Worm (Caenorhabditis elegans) whole organism, young adult: ENCODE results near the gene srsx-27.

ENCODE experiments used
- C06A6.2 ChIP-seq: fragments of 200-800 bp; sonication (Bioruptor generic); conservative IDR thresholded peaks from 2 replicates; pipeline ENCODE4 v1.3.6; 2022; ENCODE audit warnings: missing genetic modification characterization, missing compliant biosample characterization
- F39B2.1 ChIP-seq: fragments of 200-800 bp; sonication (Bioruptor generic); IDR thresholded peaks from 2 replicates; pipeline ENCODE4 v1.3.6; 2022; ENCODE audit warnings: missing genetic modification reagents, missing genetic modification characterization, missing compliant biosample characterization
- F49E8.2 ChIP-seq: sonication (generic microtip); optimal IDR thresholded peaks from 3 replicates; lab custom pipeline; 2017; ENCODE audit warnings: missing genetic modification characterization, mild to moderate bottlenecking, missing compliant biosample characterization, antibody characterized with exemption, moderate library complexity; ENCODE audit not compliant: insufficient read depth
- F57C9.4 ChIP-seq: sonication (generic microtip); optimal IDR thresholded peaks from 2 replicates; lab custom pipeline; 2017; ENCODE audit warnings: mild to moderate bottlenecking, missing genetic modification characterization, missing compliant biosample characterization
- K12H6.12 ChIP-seq: fragments of 200-800 bp; sonication (Bioruptor generic); optimal IDR thresholded peaks from 2 replicates; lab custom pipeline; 2018; ENCODE audit warnings: mild to moderate bottlenecking, missing genetic modification characterization, missing compliant biosample characterization
- T07F8.4 ChIP-seq: sonication (generic microtip); optimal IDR thresholded peaks from 2 replicates; lab custom pipeline; 2016; ENCODE audit warnings: mild to moderate bottlenecking, missing genetic modification characterization, moderate library complexity, missing compliant biosample characterization
- Y95B8A.8 ChIP-seq: fragments of 200-800 bp; sonication (Bioruptor generic); IDR thresholded peaks from 2 replicates; pipeline ENCODE4 v1.3.6; 2022; ENCODE audit warnings: missing genetic modification reagents, missing genetic modification characterization, missing compliant biosample characterization
- ama-1 ChIP-seq, 3 experiments: fragments of 150-350 bp in 1 of 3; sonication (generic microtip) in 2 of 3; optimal IDR thresholded peaks; 2 replicates each; lab custom pipeline; 2014 to 2018; ENCODE audit warnings: missing biosample characterization in 2 of 3, missing genetic modification characterization in 2 of 3, missing genetic modification reagents in 2 of 3
- aptf-2 ChIP-seq: fragments of 200-800 bp; sonication (Bioruptor generic); conservative IDR thresholded peaks from 2 replicates; pipeline ENCODE4 v1.3.6; 2022; ENCODE audit warnings: missing genetic modification reagents, missing genetic modification characterization, missing compliant biosample characterization
- aptf-3 ChIP-seq: fragments of 200-800 bp; sonication (Bioruptor generic); IDR thresholded peaks from 2 replicates; pipeline ENCODE4 v1.3.6; 2022; ENCODE audit warnings: missing genetic modification characterization, missing compliant biosample characterization
- atf-7 ChIP-seq: sonication (generic microtip); optimal IDR thresholded peaks from 2 replicates; lab custom pipeline; 2017; ENCODE audit warnings: mild to moderate bottlenecking, missing genetic modification characterization, missing compliant biosample characterization
- athp-1 ChIP-seq: sonication (generic microtip); optimal IDR thresholded peaks from 2 replicates; lab custom pipeline; 2017; ENCODE audit warnings: mild to moderate bottlenecking, missing genetic modification characterization, missing compliant biosample characterization
- attf-6 ChIP-seq: fragments of 200-800 bp; sonication (Bioruptor generic); IDR thresholded peaks from 2 replicates; pipeline ENCODE4 v1.3.6; 2022; ENCODE audit warnings: missing genetic modification reagents, missing genetic modification characterization, missing compliant biosample characterization
- bed-1 ChIP-seq: fragments of 200-800 bp; sonication (Bioruptor generic); IDR thresholded peaks from 2 replicates; pipeline ENCODE4 v1.3.6; 2022; ENCODE audit warnings: missing genetic modification reagents, missing genetic modification characterization, missing compliant biosample characterization
- cebp-1 ChIP-seq, 2 experiments: fragments of 200-800 bp in 1 of 2; sonication (Bioruptor generic) in 1 of 2; sonication (generic microtip) in 1 of 2; IDR thresholded peaks in 1 of 2; optimal IDR thresholded peaks in 1 of 2; 2 replicates each; pipeline versions ENCODE4 v1.3.6 to Lab custom; 2017 to 2022; ENCODE audit warnings: missing compliant biosample characterization in 2 of 2, missing genetic modification characterization in 2 of 2, mild to moderate bottlenecking in 1 of 2, missing genetic modification reagents in 1 of 2, moderate library complexity in 1 of 2
- ceh-100 ChIP-seq: fragments of 200-800 bp; sonication (Bioruptor generic); IDR thresholded peaks from 2 replicates; pipeline ENCODE4 v1.3.6; 2022; ENCODE audit warnings: missing genetic modification reagents, missing genetic modification characterization, missing compliant biosample characterization
- ceh-79 ChIP-seq: sonication (generic microtip); optimal IDR thresholded peaks from 2 replicates; lab custom pipeline; 2017; ENCODE audit warnings: mild to moderate bottlenecking, missing genetic modification characterization, missing compliant biosample characterization
- egl-44 ChIP-seq: fragments of 200-800 bp; sonication (Bioruptor generic); IDR thresholded peaks from 2 replicates; pipeline ENCODE4 v1.3.6; 2022; ENCODE audit warnings: missing genetic modification reagents, missing genetic modification characterization, missing compliant biosample characterization
- egrh-3 ChIP-seq: fragments of 200-800 bp; sonication (Bioruptor generic); IDR thresholded peaks from 2 replicates; pipeline ENCODE4 v1.3.6; 2022; ENCODE audit warnings: missing genetic modification reagents, missing genetic modification characterization, missing compliant biosample characterization
- ekl-4 ChIP-seq: fragments of 200-800 bp; sonication (Bioruptor generic); IDR thresholded peaks from 2 replicates; pipeline ENCODE4 v1.3.6; 2022; ENCODE audit warnings: missing genetic modification reagents, missing genetic modification characterization, missing compliant biosample characterization
- ets-4 ChIP-seq: fragments of 200-800 bp; sonication (Bioruptor generic); optimal IDR thresholded peaks from 2 replicates; lab custom pipeline; 2018; ENCODE audit warnings: mild to moderate bottlenecking, missing genetic modification characterization, missing compliant biosample characterization
- fkh-3 ChIP-seq: sonication (generic microtip); optimal IDR thresholded peaks from 2 replicates; lab custom pipeline; 2016; ENCODE audit warnings: mild to moderate bottlenecking, missing genetic modification characterization, missing compliant biosample characterization
- lin-40 ChIP-seq: sonication (generic microtip); optimal IDR thresholded peaks from 2 replicates; lab custom pipeline; 2016; ENCODE audit warnings: missing genetic modification characterization, mild to moderate bottlenecking, missing compliant biosample characterization, missing genotype, missing genetic modification reagents
- lin-54 ChIP-seq: fragments of 200-800 bp; sonication (Bioruptor generic); optimal IDR thresholded peaks from 2 replicates; lab custom pipeline; 2018; ENCODE audit warnings: mild to moderate bottlenecking, missing genetic modification characterization, missing compliant biosample characterization
- lsy-27 ChIP-seq: sonication (generic microtip); optimal IDR thresholded peaks from 2 replicates; lab custom pipeline; 2017; ENCODE audit warnings: missing genetic modification characterization, mild to moderate bottlenecking, missing compliant biosample characterization, antibody characterized with exemption, missing genotype, borderline replicate concordance; ENCODE audit not compliant: insufficient read depth
- madf-3 ChIP-seq: fragments of 200-800 bp; sonication (Bioruptor generic); IDR thresholded peaks from 2 replicates; pipeline ENCODE4 v1.3.6; 2022; ENCODE audit warnings: missing genetic modification reagents, missing genetic modification characterization, missing compliant biosample characterization
- madf-8 ChIP-seq: fragments of 200-800 bp; sonication (Bioruptor generic); conservative IDR thresholded peaks from 2 replicates; pipeline ENCODE4 v1.3.6; 2022; ENCODE audit warnings: missing genetic modification reagents, missing genetic modification characterization, missing compliant biosample characterization
- mcd-1 ChIP-seq: fragments of 200-800 bp; sonication (Bioruptor generic); IDR thresholded peaks from 2 replicates; pipeline ENCODE4 v1.3.6; 2022; ENCODE audit warnings: missing genetic modification reagents, missing genetic modification characterization, missing compliant biosample characterization
- mes-4 ChIP-seq: sonication (generic microtip); optimal IDR thresholded peaks from 2 replicates; lab custom pipeline; 2016; ENCODE audit warnings: missing genotype, missing genetic modification characterization, missing compliant biosample characterization
- nfya-2 ChIP-seq: fragments of 200-800 bp; sonication (Bioruptor generic); IDR thresholded peaks from 2 replicates; pipeline ENCODE4 v1.3.6; 2022; ENCODE audit warnings: missing genetic modification reagents, missing genetic modification characterization, missing compliant biosample characterization
- nhr-27 ChIP-seq: fragments of 200-800 bp; sonication (Bioruptor generic); optimal IDR thresholded peaks from 2 replicates; lab custom pipeline; 2018; ENCODE audit warnings: mild to moderate bottlenecking, missing genetic modification characterization, moderate library complexity, missing compliant biosample characterization
- nhr-90 ChIP-seq: sonication (generic microtip); optimal IDR thresholded peaks from 2 replicates; lab custom pipeline; 2016; ENCODE audit warnings: missing genotype, mild to moderate bottlenecking, missing genetic modification characterization, missing compliant biosample characterization
- pbrm-1 ChIP-seq: fragments of 200-800 bp; sonication (Bioruptor generic); IDR thresholded peaks from 2 replicates; pipeline ENCODE4 v1.3.6; 2022; ENCODE audit warnings: missing genetic modification reagents, missing genetic modification characterization, missing compliant biosample characterization
- pha-4 ChIP-seq: fragments of 150-350 bp; sonication (generic microtip); optimal IDR thresholded peaks from 2 replicates; lab custom pipeline; 2014; ENCODE audit warnings: missing biosample characterization, missing genetic modification reagents, missing genetic modification characterization
- rec-8 ChIP-seq, 2 experiments: sonication (generic microtip); optimal IDR thresholded peaks; 2 replicates each; lab custom pipeline; 2016; ENCODE audit warnings: mild to moderate bottlenecking in 2 of 2, missing genetic modification characterization in 2 of 2, missing genetic modification reagents in 2 of 2, missing genotype in 2 of 2, missing biosample characterization in 1 of 2, missing compliant biosample characterization in 1 of 2, moderate library complexity in 1 of 2
- rpc-1 ChIP-seq, 2 experiments: fragments of 150-350 bp in 1 of 2; sonication (generic microtip) in 1 of 2; optimal IDR thresholded peaks; 2 replicates each; lab custom pipeline; 2014 to 2018; ENCODE audit warnings: missing biosample characterization in 1 of 2, missing genetic modification characterization in 1 of 2, missing genetic modification reagents in 1 of 2, missing genotype in 1 of 2
- sdz-38 ChIP-seq: sonication (generic microtip); optimal IDR thresholded peaks from 2 replicates; lab custom pipeline; 2016; ENCODE audit warnings: missing genotype, missing genetic modification characterization, missing compliant biosample characterization
- snpc-1.3 ChIP-seq: sonication (generic microtip); optimal IDR thresholded peaks from 2 replicates; lab custom pipeline; 2017; ENCODE audit warnings: missing genetic modification characterization, mild to moderate bottlenecking, missing compliant biosample characterization, antibody characterized with exemption, moderate library complexity, missing genotype, missing genetic modification reagents; ENCODE audit not compliant: insufficient read depth
- tbp1 ChIP-seq: fragments of 200-800 bp; sonication (Bioruptor generic); optimal IDR thresholded peaks from 2 replicates; lab custom pipeline; 2018; ENCODE audit warnings: mild to moderate bottlenecking, missing genetic modification characterization, missing compliant biosample characterization
- tbx-9 ChIP-seq: sonication (generic microtip); optimal IDR thresholded peaks from 2 replicates; lab custom pipeline; 2016; ENCODE audit warnings: borderline replicate concordance, missing genetic modification characterization, inconsistent platforms, missing compliant biosample characterization
- unc-130 ChIP-seq: sonication (generic microtip); optimal IDR thresholded peaks from 2 replicates; lab custom pipeline; 2016; ENCODE audit warnings: missing genetic modification reagents, missing genetic modification characterization, missing compliant biosample characterization
- xnd-1 ChIP-seq: sonication (generic microtip); optimal IDR thresholded peaks from 2 replicates; lab custom pipeline; 2016; ENCODE audit warnings: missing genotype, missing genetic modification reagents, missing genetic modification characterization, missing compliant biosample characterization
- zim-3 ChIP-seq: sonication (generic microtip); optimal IDR thresholded peaks from 2 replicates; lab custom pipeline; 2017; ENCODE audit warnings: mild to moderate bottlenecking, missing genetic modification characterization, moderate library complexity, missing compliant biosample characterization
- ztf-22 ChIP-seq: fragments of 200-800 bp; sonication (Bioruptor generic); optimal IDR thresholded peaks from 2 replicates; lab custom pipeline; 2018; ENCODE audit warnings: mild to moderate bottlenecking, missing genetic modification characterization, moderate library complexity, missing compliant biosample characterization

Gene srsx-27

DNA sequence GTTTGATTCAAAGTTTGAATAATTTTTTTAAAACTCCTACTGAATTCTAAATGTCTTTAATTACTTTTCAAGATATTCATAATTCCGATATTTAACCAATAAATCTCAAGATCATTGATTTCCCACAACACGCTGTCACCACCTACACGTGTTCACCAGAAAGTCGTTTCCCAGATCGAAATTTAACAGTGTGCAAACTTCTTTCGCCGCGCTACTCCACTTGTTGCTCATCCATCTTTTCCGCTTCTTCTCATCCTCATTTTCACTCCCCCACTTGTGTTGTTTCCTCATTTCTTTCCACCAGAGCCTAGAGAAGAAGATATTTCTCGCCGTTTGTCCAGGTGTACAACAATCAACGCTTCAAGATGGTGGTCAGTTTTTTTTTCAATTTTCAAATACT is 4.2 kb upstream of the srsx-27 start, which contains the start of gene C51E3.9:
Gene C51E3.9, plus strand, starts transcription at position 301 of the 400 bp plus-strand sequence.
- TF ChIP-seq pha-4 (tag; lab: Kevin White, UChicago) (no peak), K12H6.12 (no peak), aptf-2 (GFP tag; lab: Robert Waterston, UW) (no peak), ekl-4 (GFP tag; lab: Robert Waterston, UW) (no peak), lin-54 (GFP tag; lab: Kevin White, UChicago) (no peak), athp-1 (tag; lab: Kevin White, UChicago) (no peak)

DNA sequence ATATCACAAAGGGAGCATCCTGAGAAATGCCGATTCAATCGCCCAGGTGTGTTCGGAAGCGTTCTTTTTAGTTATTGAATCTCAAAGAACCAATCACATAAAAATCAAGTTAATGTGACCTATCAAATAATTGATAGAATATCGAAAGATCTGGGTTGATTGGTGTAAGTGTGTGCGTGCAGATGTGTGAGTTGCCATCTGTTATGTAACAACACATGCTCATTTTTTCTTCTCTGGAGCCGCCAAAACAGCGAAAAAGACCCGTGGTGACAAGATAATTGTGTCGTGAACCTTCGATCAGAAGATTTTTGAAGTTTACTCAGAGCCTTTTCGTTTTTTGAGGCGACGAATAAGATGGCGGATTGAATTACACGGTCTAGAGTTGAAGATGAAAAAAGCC is 3.0 kb upstream of the srsx-27 start:
- no peak for TF ChIP-seq atf-7 (tag; lab: Kevin White, UChicago)
- no peak for TF ChIP-seq madf-3 (GFP tag; lab: Robert Waterston, UW)
- no peak for TF ChIP-seq C06A6.2 (GFP tag; lab: Robert Waterston, UW)
- TF ChIP-seq bed-1 (GFP tag; lab: Robert Waterston, UW) = no peak
- no peak for TF ChIP-seq tbx-9
- no peak for TF ChIP-seq cebp-1 (GFP tag; IDR thresholded peaks at IDR 0.05; lab: Robert Waterston, UW)
- no peak for TF ChIP-seq cebp-1 (tag; optimal IDR thresholded peaks at IDR 0.05; lab: Kevin White, UChicago)
- no peak for TF ChIP-seq F49E8.2

DNA sequence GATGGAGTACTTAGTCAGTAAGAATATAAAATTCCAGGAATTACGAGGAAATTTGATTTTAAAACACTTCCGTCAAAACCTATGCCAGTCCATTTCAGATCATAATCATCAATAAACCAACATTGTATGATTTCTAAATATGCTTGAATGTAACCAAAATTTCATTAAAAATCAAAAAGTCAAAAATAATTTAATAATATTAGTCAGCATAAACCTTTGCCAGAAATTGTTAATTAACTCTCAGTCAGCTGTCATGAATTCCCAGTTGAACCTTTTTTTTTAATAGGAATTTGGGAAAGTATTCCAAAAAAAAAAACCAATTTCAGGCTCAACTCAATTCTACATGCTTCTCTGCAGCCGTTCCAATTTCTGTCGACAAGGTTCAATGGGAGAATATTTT is 1.5 kb upstream of the srsx-27 start, which contains the start of gene srsx-26:
Gene srsx-26, plus strand, starts transcription at position 301 of the 400 bp plus-strand sequence.
- TF ChIP-seq nhr-27 (tag; lab: Kevin White, UChicago) = no peak
- no peak for TF ChIP-seq ceh-100
- TF ChIP-seq ztf-22 = no peak
- no peak for TF ChIP-seq T07F8.4 (tag; lab: Kevin White, UChicago)
- TF ChIP-seq Y95B8A.8 = no peak
- TF ChIP-seq rpc-1 (optimal IDR thresholded peaks at IDR 0.05; lab: Kevin White, UChicago) = no peak
- TF ChIP-seq rpc-1 (tag; optimal IDR thresholded peaks at IDR 0.05; lab: Kevin White, UChicago) = no peak
- TF ChIP-seq nhr-90 (tag; lab: Kevin White, UChicago) = no peak
- TF ChIP-seq lin-40 (tag; lab: Kevin White, UChicago) = no peak
- no peak for TF ChIP-seq fkh-3 (tag; lab: Kevin White, UChicago)
- TF ChIP-seq tbp1 (GFP tag; lab: Kevin White, UChicago) = no peak
- no peak for TF ChIP-seq snpc-1.3
- TF ChIP-seq egrh-3 (GFP tag; lab: Robert Waterston, UW) = no peak
- TF ChIP-seq sdz-38 (tag; lab: Kevin White, UChicago) = no peak
- no peak for TF ChIP-seq unc-130 (GFP tag; lab: Kevin White, UChicago)
- no peak for TF ChIP-seq lsy-27 (tag; lab: Kevin White, UChicago)
- no peak for TF ChIP-seq zim-3 (tag; lab: Kevin White, UChicago)
- no peak for TF ChIP-seq attf-6
- no peak for TF ChIP-seq xnd-1 (tag; lab: Kevin White, UChicago)
- TF ChIP-seq madf-8 (GFP tag; lab: Robert Waterston, UW) = no peak

DNA sequence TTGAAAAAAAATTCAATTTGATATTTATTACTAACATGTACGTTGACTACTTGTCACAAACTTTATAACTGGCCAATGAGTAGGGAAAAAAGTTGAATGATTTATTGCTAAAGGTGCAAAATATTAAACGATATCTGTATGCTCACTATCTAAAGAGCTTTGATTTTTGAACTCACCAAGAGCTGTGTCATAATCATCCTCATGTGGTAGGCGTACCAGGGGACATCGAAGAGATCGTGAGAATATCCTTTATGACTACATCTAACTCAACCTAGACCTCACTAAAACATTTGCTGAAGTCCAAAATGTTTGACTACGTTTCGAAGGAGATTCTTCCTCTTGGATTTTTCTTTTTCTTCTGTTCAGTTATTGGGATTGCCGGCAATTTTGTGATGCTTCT is 2.5 kb downstream of the srsx-27 start, which contains the start of gene srsx-28:
Gene srsx-28, plus strand, starts transcription at position 301 of the 400 bp plus-strand sequence.
- TF ChIP-seq nfya-2 (no peak), mes-4 (tag; lab: Kevin White, UChicago) (no peak), ets-4 (GFP tag; lab: Kevin White, UChicago) (no peak), rec-8 (tag; optimal IDR thresholded peaks at IDR 0.05; lab: Kevin White, UChicago) (no peak), pbrm-1 (GFP tag; lab: Robert Waterston, UW) (no peak), egl-44 (GFP tag; lab: Robert Waterston, UW) (no peak), F57C9.4 (tag; lab: Kevin White, UChicago) (no peak), tbp1 (GFP tag; lab: Kevin White, UChicago) (no peak), F39B2.1 (no peak), ceh-79 (tag; lab: Kevin White, UChicago) (no peak), egrh-3 (GFP tag; lab: Robert Waterston, UW) (no peak), ama-1 (optimal IDR thresholded peaks at IDR 0.05; lab: Kevin White, UChicago) (no peak), ama-1 (GFP tag; optimal IDR thresholded peaks at IDR 0.05; lab: Kevin White, UChicago) (no peak), mcd-1 (GFP tag; lab: Robert Waterston, UW) (no peak), aptf-3 (GFP tag; lab: Robert Waterston, UW) (no peak)
